Fruit fly (Drosophila melanogaster): Measurements from ENCODE around the gene Cp15.

The Cp15 gene

dm6 chr3L:8767876-8768275 is 39.6 kb downstream of the Cp15 start (continued):
- no peak for TF ChIP-seq Atf-2 (GFP tag; optimal IDR thresholded peaks at IDR 0.05)
- no peak for TF ChIP-seq NK7.1 (GFP tag; optimal IDR thresholded peaks at IDR 0.05)
- TF ChIP-seq vnd (GFP tag; IDR thresholded peaks at IDR 0.05; ENCODE audit: partially characterized antibody) = no peak
- TF ChIP-seq CG15696 (tag; optimal IDR thresholded peaks at IDR 0.05) = no peak
- TF ChIP-seq Ssrp (tag; optimal IDR thresholded peaks at IDR 0.05) = no peak
- TF ChIP-seq CG3726 (GFP tag; IDR thresholded peaks at IDR 0.05) = no peak
- no peak for TF ChIP-seq Tbp (GFP tag; optimal IDR thresholded peaks at IDR 0.05)
- peak; percentile 46 for TF ChIP-seq Dip3 (GFP tag; optimal IDR thresholded peaks at IDR 0.05)
- TF ChIP-seq CG14441 (GFP tag; IDR thresholded peaks at IDR 0.05) = peak; percentile 38; the same call in 1 of the 2 replicates
- no peak for TF ChIP-seq CG13287 (GFP tag; IDR thresholded peaks at IDR 0.05; ENCODE audit: partially characterized antibody)
- TF ChIP-seq eyg (GFP tag; optimal IDR thresholded peaks at IDR 0.05) = no peak
- TF ChIP-seq org-1 (GFP tag; optimal IDR thresholded peaks at IDR 0.05) = peak; percentile 42
- TF ChIP-seq nerfin-2 (GFP tag; IDR thresholded peaks at IDR 0.05; ENCODE audit: partially characterized antibody) = no peak
- peak in 1 of 2 experiments; percentile 44 for TF ChIP-seq Hr51 (GFP tag; optimal IDR thresholded peaks at IDR 0.05)
- peak; percentile 28 for TF ChIP-seq scrt (GFP tag; optimal IDR thresholded peaks at IDR 0.05)
- TF ChIP-seq Nf-YB (GFP tag; optimal IDR thresholded peaks at IDR 0.05) = no peak
- TF ChIP-seq Ets97D (GFP tag; optimal IDR thresholded peaks at IDR 0.05) = no peak
- peak; percentile 42 for TF ChIP-seq CG10209 (GFP tag; optimal IDR thresholded peaks at IDR 0.05)
- TF ChIP-seq vvl (GFP tag; IDR thresholded peaks at IDR 0.05) = no peak
- TF ChIP-seq kni (GFP tag; optimal IDR thresholded peaks at IDR 0.05) = no peak
- no peak for TF ChIP-seq CG17186 (GFP tag; optimal IDR thresholded peaks at IDR 0.05)
- no peak for TF ChIP-seq hkb (optimal IDR thresholded peaks at IDR 0.05)
- TF ChIP-seq hkb (GFP tag; IDR thresholded peaks at IDR 0.05) = no peak
- TF ChIP-seq h (optimal IDR thresholded peaks at IDR 0.05) = no peak
- no peak for TF ChIP-seq dm (GFP tag; optimal IDR thresholded peaks at IDR 0.05)
- TF ChIP-seq CG43689 (GFP tag; IDR thresholded peaks at IDR 0.05) = no peak
- TF ChIP-seq prd (optimal IDR thresholded peaks at IDR 0.05) = no peak
- TF ChIP-seq prd (GFP tag; IDR thresholded peaks at IDR 0.05) = peak; percentile 58; the same call in 2 of the 3 replicates
- peak; percentile 7 for TF ChIP-seq Oli (tag; optimal IDR thresholded peaks at IDR 0.05)
- no peak for TF ChIP-seq pum (GFP tag; optimal IDR thresholded peaks at IDR 0.05)
- TF ChIP-seq CG8478 (optimal IDR thresholded peaks at IDR 0.05) = no peak
- peak; percentile 11; the same call in 1 of the 2 replicates for TF ChIP-seq ranshi (GFP tag; IDR thresholded peaks at IDR 0.05)
- TF ChIP-seq danr (GFP tag; IDR thresholded peaks at IDR 0.05) = no peak; the same call in 1 of the 2 replicates
- peak; percentile 72 for TF ChIP-seq CG7839 (tag; optimal IDR thresholded peaks at IDR 0.05)
- TF ChIP-seq ems (GFP tag; optimal IDR thresholded peaks at IDR 0.05) = peak; percentile 5
- TF ChIP-seq stc (GFP tag; IDR thresholded peaks at IDR 0.05) = no peak
- TF ChIP-seq br (optimal IDR thresholded peaks at IDR 0.05) = no peak
- TF ChIP-seq CG12219 (GFP tag; optimal IDR thresholded peaks at IDR 0.05) = peak; percentile 35
- no peak for TF ChIP-seq z (GFP tag; IDR thresholded peaks at IDR 0.05)
- TF ChIP-seq Opbp (GFP tag; IDR thresholded peaks at IDR 0.05; ENCODE audit: partially characterized antibody) = no peak
- TF ChIP-seq otp (GFP tag; IDR thresholded peaks at IDR 0.05) = no peak
- no peak for TF ChIP-seq CG11085 (GFP tag; IDR thresholded peaks at IDR 0.05)
- TF ChIP-seq TFAM (GFP tag; optimal IDR thresholded peaks at IDR 0.05) = no peak
- no peak for TF ChIP-seq pita (GFP tag; optimal IDR thresholded peaks at IDR 0.05)
- TF ChIP-seq CG12659 (GFP tag; optimal IDR thresholded peaks at IDR 0.05) = peak; percentile 58
- TF ChIP-seq hb (GFP tag; IDR thresholded peaks at IDR 0.05; ENCODE audit: partially characterized antibody) = no peak
- TF ChIP-seq CG12104 (GFP tag; optimal IDR thresholded peaks at IDR 0.05) = peak; percentile 16
- TF ChIP-seq E2f2 (GFP tag; IDR thresholded peaks at IDR 0.05) = no peak
- TF ChIP-seq CG1647 (GFP tag; optimal IDR thresholded peaks at IDR 0.05) = no peak
- TF ChIP-seq CG14014 (GFP tag; IDR thresholded peaks at IDR 0.05) = no peak; the same call in 1 of the 2 replicates
- TF ChIP-seq Eip74EF (GFP tag; optimal IDR thresholded peaks at IDR 0.05) = no peak
- TF ChIP-seq HLH4C (GFP tag; IDR thresholded peaks at IDR 0.05; ENCODE audit: partially characterized antibody) = no peak
- no peak for TF ChIP-seq CG14050 (GFP tag; IDR thresholded peaks at IDR 0.05)

Measured in whole organism, embryonic.